Fruit fly (Drosophila melanogaster): ENCODE results near the gene Fum3.

Gene Fum3

dm6 chr3L:11487327-11487973, 21.8 kb upstream of the Fum3 start, which contains the start of gene chrb (continued):
- peak; percentile 43 for TF ChIP-seq CG10209 (GFP tag; optimal IDR thresholded peaks at IDR 0.05)
- peak; percentile 36 for TF ChIP-seq Dad (GFP tag; optimal IDR thresholded peaks at IDR 0.05)
- TF ChIP-seq CG17328 (GFP tag; IDR thresholded peaks at IDR 0.05): peak; percentile 67
- peak; percentile 95 to 98 for TF ChIP-seq Trl (optimal IDR thresholded peaks at IDR 0.05)
- TF ChIP-seq Trl (GFP tag; optimal IDR thresholded peaks at IDR 0.05): peak; percentile 76
- TF ChIP-seq Bgb (GFP tag; IDR thresholded peaks at IDR 0.05; ENCODE audit: partially characterized antibody): peak; percentile 74
- TF ChIP-seq Mad (GFP tag; optimal IDR thresholded peaks at IDR 0.05): no peak
- TF ChIP-seq Sin3A (optimal IDR thresholded peaks at IDR 0.05): no peak
- TF ChIP-seq corto (GFP tag; optimal IDR thresholded peaks at IDR 0.05): no peak
- peak; percentile 56 for TF ChIP-seq Blimp-1 (GFP tag; optimal IDR thresholded peaks at IDR 0.05)
- TF ChIP-seq CG13123 (GFP tag; optimal IDR thresholded peaks at IDR 0.05): no peak
- TF ChIP-seq gsb-n (tag; optimal IDR thresholded peaks at IDR 0.05): peak; percentile 69
- TF ChIP-seq CG12391 (tag; optimal IDR thresholded peaks at IDR 0.05): peak; percentile 36
- TF ChIP-seq chif (GFP tag; optimal IDR thresholded peaks at IDR 0.05): peak in 1 of 2 experiments; percentile 35
- no peak for TF ChIP-seq CG10431 (GFP tag; optimal IDR thresholded peaks at IDR 0.05)
- no peak for TF ChIP-seq HLH54F (GFP tag; optimal IDR thresholded peaks at IDR 0.05)
- peak; percentile 53 for TF ChIP-seq ems (GFP tag; optimal IDR thresholded peaks at IDR 0.05)
- TF ChIP-seq CG12219 (GFP tag; optimal IDR thresholded peaks at IDR 0.05): peak; percentile 38
- peak; percentile 48 for TF ChIP-seq Nf-YB (GFP tag; optimal IDR thresholded peaks at IDR 0.05)
- TF ChIP-seq Nf-YA (GFP tag; IDR thresholded peaks at IDR 0.05): no peak
- TF ChIP-seq CG14965 (GFP tag; optimal IDR thresholded peaks at IDR 0.05; ENCODE audit: borderline replicate concordance): no peak
- peak; percentile 33 for TF ChIP-seq CG9609 (GFP tag; optimal IDR thresholded peaks at IDR 0.05)
- TF ChIP-seq CG4360 (GFP tag; IDR thresholded peaks at IDR 0.05): peak; percentile 79
- peak; percentile 81 for TF ChIP-seq cg (GFP tag; optimal IDR thresholded peaks at IDR 0.05)
- TF ChIP-seq CG13775 (GFP tag; optimal IDR thresholded peaks at IDR 0.05): peak; percentile 51
- TF ChIP-seq ftz-f1 (GFP tag; optimal IDR thresholded peaks at IDR 0.05): peak; percentile 88
- TF ChIP-seq klu (GFP tag; IDR thresholded peaks at IDR 0.05): no peak
- TF ChIP-seq Dip3 (GFP tag; optimal IDR thresholded peaks at IDR 0.05): no peak
- TF ChIP-seq CG9876 (GFP tag; optimal IDR thresholded peaks at IDR 0.05): peak; percentile 47
- no peak for TF ChIP-seq danr (GFP tag; IDR thresholded peaks at IDR 0.05)
- no peak for TF ChIP-seq CG6654 (GFP tag; optimal IDR thresholded peaks at IDR 0.05)
- TF ChIP-seq CG8281 (tag; optimal IDR thresholded peaks at IDR 0.05): no peak
- no peak for TF ChIP-seq CG31224 (GFP tag; IDR thresholded peaks at IDR 0.05)
- TF ChIP-seq fd64A (GFP tag; optimal IDR thresholded peaks at IDR 0.05): peak; percentile 61
- peak; percentile 77 for TF ChIP-seq psq (GFP tag; optimal IDR thresholded peaks at IDR 0.05)
- no peak for TF ChIP-seq CG3995 (GFP tag; optimal IDR thresholded peaks at IDR 0.05)
- TF ChIP-seq CG10267 (tag; optimal IDR thresholded peaks at IDR 0.05): peak; percentile 30
- no peak for TF ChIP-seq ac (GFP tag; optimal IDR thresholded peaks at IDR 0.05)
- peak; percentile 58 for TF ChIP-seq CG17359 (tag; optimal IDR thresholded peaks at IDR 0.05)
- TF ChIP-seq Meics (GFP tag; optimal IDR thresholded peaks at IDR 0.05): peak; percentile 42
- peak; percentile 50 for TF ChIP-seq Mes4 (GFP tag; optimal IDR thresholded peaks at IDR 0.05)
- TF ChIP-seq CG13296 (GFP tag; optimal IDR thresholded peaks at IDR 0.05): peak; percentile 67
- peak; percentile 46 for TF ChIP-seq HmgZ (tag; optimal IDR thresholded peaks at IDR 0.05)
- TF ChIP-seq Hmx (GFP tag; optimal IDR thresholded peaks at IDR 0.05): no peak
- TF ChIP-seq so (GFP tag; IDR thresholded peaks at IDR 0.05): peak; percentile 81; the same call in 2 of the 3 replicates
- TF ChIP-seq Dfd (GFP tag; optimal IDR thresholded peaks at IDR 0.05): no peak
- TF ChIP-seq CG12155 (GFP tag; optimal IDR thresholded peaks at IDR 0.05): no peak
- TF ChIP-seq crc (GFP tag; optimal IDR thresholded peaks at IDR 0.05): no peak
- no peak for TF ChIP-seq CG2129 (GFP tag; IDR thresholded peaks at IDR 0.05; ENCODE audit: partially characterized antibody)
- no peak for TF ChIP-seq CG12942 (GFP tag; optimal IDR thresholded peaks at IDR 0.05)
- TF ChIP-seq CG10321 (GFP tag; IDR thresholded peaks at IDR 0.05): no peak

Data from whole organism, embryonic.